Worm (Caenorhabditis elegans): ENCODE results near the gene hlh-30.

Gene hlh-30

ce11 chrIV:4034883-4035282, at the start of gene hlh-30:
Gene hlh-30, minus strand, starts transcription at chrIV:4034951.
- no peak for TF ChIP-seq unc-130 (tag; optimal IDR thresholded peaks at IDR 0.05)
- TF ChIP-seq ceh-82 (tag; optimal IDR thresholded peaks at IDR 0.05) = peak; percentile 5 to 80 (median 23)
- TF ChIP-seq C34B4.2 (tag; optimal IDR thresholded peaks at IDR 0.05) = no peak
- no peak for TF ChIP-seq hlh-4 (tag; optimal IDR thresholded peaks at IDR 0.05)
- TF ChIP-seq efl-3 (GFP tag; optimal IDR thresholded peaks at IDR 0.05) = no peak
- TF ChIP-seq mef-2 (tag; optimal IDR thresholded peaks at IDR 0.05) = peak; percentile 15
- TF ChIP-seq elt-3 (tag; optimal IDR thresholded peaks at IDR 0.05) = no peak
- no peak for TF ChIP-seq tlp-1 (tag; optimal IDR thresholded peaks at IDR 0.05)
- no peak for TF ChIP-seq Y116A8C.19 (tag; optimal IDR thresholded peaks at IDR 0.05; ENCODE audit: borderline replicate concordance)
- TF ChIP-seq lin-13 (GFP tag; optimal IDR thresholded peaks at IDR 0.05) = no peak
- peak; percentile 75 for TF ChIP-seq nhr-47 (tag; optimal IDR thresholded peaks at IDR 0.05)
- TF ChIP-seq sptf-1 (tag; optimal IDR thresholded peaks at IDR 0.05) = no peak
- peak; percentile 43; the same call in 1 of the 2 replicates for TF ChIP-seq isw-1 (GFP tag; IDR thresholded peaks at IDR 0.05)
- TF ChIP-seq dpl-1 (GFP tag; optimal IDR thresholded peaks at IDR 0.05) = peak in 1 of 3 experiments; percentile 30
- peak; percentile 49 to 51 for TF ChIP-seq efl-1 (optimal IDR thresholded peaks at IDR 0.05)
- TF ChIP-seq efl-1 (GFP tag; optimal IDR thresholded peaks at IDR 0.05 in 1 of 2) = peak; percentile 11 to 88
- TF ChIP-seq snu-23 (GFP tag; optimal IDR thresholded peaks at IDR 0.05) = peak; percentile 29
- peak in 1 of 2 experiments; percentile 63 for TF ChIP-seq lin-35 (GFP tag; optimal IDR thresholded peaks at IDR 0.05)
- TF ChIP-seq nhr-20 (tag; optimal IDR thresholded peaks at IDR 0.05) = peak; percentile 11
- TF ChIP-seq xbp-1 (tag; optimal IDR thresholded peaks at IDR 0.05) = peak; percentile 43
- TF ChIP-seq ces-1 (GFP tag; optimal IDR thresholded peaks at IDR 0.05) = no peak
- no peak for TF ChIP-seq mep-1 (tag; optimal IDR thresholded peaks at IDR 0.05)
- no peak for TF ChIP-seq ets-5 (GFP tag; IDR thresholded peaks at IDR 0.05)
- TF ChIP-seq ceh-88 (GFP tag; IDR thresholded peaks at IDR 0.05) = no peak
- TF ChIP-seq ceh-8 (GFP tag; optimal IDR thresholded peaks at IDR 0.05) = peak; percentile 29
- TF ChIP-seq lin-14 (GFP tag; optimal IDR thresholded peaks at IDR 0.05) = peak; percentile 88
- TF ChIP-seq nhr-71 (tag; optimal IDR thresholded peaks at IDR 0.05) = peak; percentile 71
- no peak for TF ChIP-seq aha-1 (tag; optimal IDR thresholded peaks at IDR 0.05)
- no peak for TF ChIP-seq F16B12.6 (tag; optimal IDR thresholded peaks at IDR 0.05)
- no peak for TF ChIP-seq ama-1 (optimal IDR thresholded peaks at IDR 0.05)
- TF ChIP-seq tbx-2 (tag; optimal IDR thresholded peaks at IDR 0.05) = peak; percentile 73
- peak in 1 of 2 experiments; percentile 9 for TF ChIP-seq ztf-11 (tag; optimal IDR thresholded peaks at IDR 0.05)
- TF ChIP-seq nhr-11 (tag; optimal IDR thresholded peaks at IDR 0.05) = no peak
- TF ChIP-seq lir-3 (tag; optimal IDR thresholded peaks at IDR 0.05; ENCODE audit: poor library complexity) = no peak
- peak; percentile 41 for TF ChIP-seq dsc-1 (tag; optimal IDR thresholded peaks at IDR 0.05)
- TF ChIP-seq fkh-10 (GFP tag; optimal IDR thresholded peaks at IDR 0.05) = peak; percentile 59
- no peak for TF ChIP-seq skn-1 (tag; optimal IDR thresholded peaks at IDR 0.05)
- peak; percentile 69 for TF ChIP-seq unc-86 (tag; optimal IDR thresholded peaks at IDR 0.05)
- TF ChIP-seq vab-15 (tag; optimal IDR thresholded peaks at IDR 0.05) = no peak
- 0 out of 2 replicates have a peak, but pooled peaks have one; percentile 9 for TF ChIP-seq nhr-19 (GFP tag; conservative IDR thresholded peaks at IDR 0.05)
- TF ChIP-seq swsn-7 (tag; optimal IDR thresholded peaks at IDR 0.05) = peak; percentile 49
- no peak for TF ChIP-seq blmp-1 (tag; optimal IDR thresholded peaks at IDR 0.05)
- no peak for TF ChIP-seq mab-9 (GFP tag; IDR thresholded peaks at IDR 0.05)
- no peak for TF ChIP-seq unc-62 (GFP tag; optimal IDR thresholded peaks at IDR 0.05)
- no peak for TF ChIP-seq jun-1 (tag; optimal IDR thresholded peaks at IDR 0.05)
- no peak for TF ChIP-seq lin-39 (tag; optimal IDR thresholded peaks at IDR 0.05)
- peak in 1 of 2 experiments; percentile 7 for TF ChIP-seq egl-27 (tag; optimal IDR thresholded peaks at IDR 0.05)
- peak; percentile 40 to 54 for TF ChIP-seq lsy-2 (tag; optimal IDR thresholded peaks at IDR 0.05)
- no peak for TF ChIP-seq ceh-63 (GFP tag; optimal IDR thresholded peaks at IDR 0.05)
- TF ChIP-seq sox-4 (tag; optimal IDR thresholded peaks at IDR 0.05) = peak; percentile 23
- TF ChIP-seq hpl-2 (GFP tag; optimal IDR thresholded peaks at IDR 0.05) = no peak
- TF ChIP-seq mdl-1 (tag; optimal IDR thresholded peaks at IDR 0.05) = no peak
- TF ChIP-seq aly-2 (tag; optimal IDR thresholded peaks at IDR 0.05) = no peak
- TF ChIP-seq nhr-84 (tag; optimal IDR thresholded peaks at IDR 0.05) = no peak

Data from whole organism, L1 larva.